Worm (Caenorhabditis elegans): ENCODE results near the gene srh-112.

DNA sequence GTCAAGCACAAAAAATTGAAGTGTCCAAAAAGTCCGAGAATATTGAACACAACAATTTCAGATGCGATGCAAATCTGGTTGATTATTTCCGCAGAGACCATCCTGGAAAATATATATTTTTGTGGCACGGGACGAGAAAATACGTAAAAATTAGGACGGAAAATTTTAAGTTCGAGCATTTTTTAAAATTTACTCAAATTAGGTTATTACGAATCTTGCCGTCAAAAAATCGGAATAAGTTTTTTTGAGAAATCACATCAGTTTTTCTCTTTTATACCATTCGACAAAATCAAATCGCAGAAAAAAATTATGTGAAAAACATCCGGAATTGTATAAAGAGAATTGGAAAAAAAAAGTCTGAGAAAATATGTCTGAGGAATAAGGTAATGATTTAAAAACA lies 48.1 kb downstream of the srh-112 start, which contains the start of gene srsx-1:
- TF ChIP-seq nhr-80 (tag; optimal IDR thresholded peaks at IDR 0.05) (no peak), ztf-3 (GFP tag; optimal IDR thresholded peaks at IDR 0.05) (no peak), attf-5 (GFP tag; optimal IDR thresholded peaks at IDR 0.05) (no peak), snpc-4 (GFP tag; optimal IDR thresholded peaks at IDR 0.05) (no peak), snpc-4 (tag; optimal IDR thresholded peaks at IDR 0.05) (no peak), F52B5.7 (tag; optimal IDR thresholded peaks at IDR 0.05) (no peak), mxl-1 (tag; optimal IDR thresholded peaks at IDR 0.05) (no peak), ceh-91 (GFP tag; IDR thresholded peaks at IDR 0.05) (no peak), ztf-26 (tag; optimal IDR thresholded peaks at IDR 0.05) (no peak)

Measured in whole organism, young adult.